Worm (Caenorhabditis elegans): Measurements from ENCODE around the gene T23B12.5.

Gene T23B12.5

ce11 chrV:8437358-8437757 lies 10.5 kb downstream of the T23B12.5 start:
- TF ChIP-seq elt-1 (tag; optimal IDR thresholded peaks at IDR 0.05) (peak; percentile 49), unc-62 (GFP tag; optimal IDR thresholded peaks at IDR 0.05) (peak; percentile 12), ceh-16 (tag; optimal IDR thresholded peaks at IDR 0.05) (no peak)

DNA sequence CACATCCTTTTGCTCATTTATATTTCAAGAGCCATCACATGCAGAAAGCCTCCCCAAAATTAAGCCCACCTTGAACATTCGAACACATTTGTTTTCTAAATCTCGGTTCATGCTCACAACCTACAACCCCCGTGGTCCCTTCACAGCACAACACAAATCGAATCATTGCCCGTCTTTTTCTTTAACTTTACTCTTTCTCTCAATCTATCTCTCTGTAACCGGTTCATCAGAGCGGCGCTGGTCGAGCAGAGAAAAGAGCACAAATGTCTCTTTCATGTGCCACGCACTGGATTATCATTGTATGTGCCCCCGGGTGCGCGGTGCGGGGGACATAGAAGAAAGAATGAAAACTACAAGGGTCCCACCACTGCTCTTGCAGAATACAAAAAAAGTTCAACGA lies 12.5 kb downstream of the T23B12.5 start:
- TF ChIP-seq fkh-10 (GFP tag; optimal IDR thresholded peaks at IDR 0.05) (peak; percentile 25), nhr-77 (tag; optimal IDR thresholded peaks at IDR 0.05) (no peak)

- peak; percentile 23 for TF ChIP-seq nhr-25 (tag; optimal IDR thresholded peaks at IDR 0.05)
- no peak for TF ChIP-seq elt-3 (tag; optimal IDR thresholded peaks at IDR 0.05)
- TF ChIP-seq nhr-23 (tag; optimal IDR thresholded peaks at IDR 0.05) = peak; percentile 1
- TF ChIP-seq nhr-77 (tag; optimal IDR thresholded peaks at IDR 0.05) = no peak
- TF ChIP-seq elt-2 (tag; optimal IDR thresholded peaks at IDR 0.05) = peak; percentile 83
- peak; percentile 69 for TF ChIP-seq pha-4 (tag; optimal IDR thresholded peaks at IDR 0.05)
- peak; percentile 50 for TF ChIP-seq pqm-1 (tag; optimal IDR thresholded peaks at IDR 0.05)
Observed at ce11 chrV:8434400-8434827, 13.4 kb downstream of the T23B12.5 start.

- TF ChIP-seq nfya-1 (tag; optimal IDR thresholded peaks at IDR 0.05; ENCODE audit: insufficient read depth) (peak; percentile 44), egl-5 (tag; optimal IDR thresholded peaks at IDR 0.05) (peak; percentile 54), hmg-11 (tag; optimal IDR thresholded peaks at IDR 0.05) (peak; percentile 54), elt-3 (tag; optimal IDR thresholded peaks at IDR 0.05) (no peak)
Observed at ce11 chrV:8428585-8429414, 19.0 kb downstream of the T23B12.5 start.

- TF ChIP-seq skn-1 (tag; optimal IDR thresholded peaks at IDR 0.05) (no peak), tbx-2 (tag; optimal IDR thresholded peaks at IDR 0.05) (no peak), ceh-9 (tag; optimal IDR thresholded peaks at IDR 0.05) (no peak), unc-62 (GFP tag; optimal IDR thresholded peaks at IDR 0.05) (no peak), eor-1 (tag; optimal IDR thresholded peaks at IDR 0.05) (no peak), nhr-67 (tag; optimal IDR thresholded peaks at IDR 0.05) (no peak), zag-1 (tag; optimal IDR thresholded peaks at IDR 0.05) (no peak), nhr-12 (tag; optimal IDR thresholded peaks at IDR 0.05) (no peak), mml-1 (tag; optimal IDR thresholded peaks at IDR 0.05) (no peak), hmg-11 (tag; optimal IDR thresholded peaks at IDR 0.05) (no peak), aly-2 (tag; optimal IDR thresholded peaks at IDR 0.05) (no peak), ama-1 (optimal IDR thresholded peaks at IDR 0.05) (no peak), snpc-4 (tag; optimal IDR thresholded peaks at IDR 0.05) (no peak), nhr-25 (tag; optimal IDR thresholded peaks at IDR 0.05) (peak; percentile 3), ceh-82 (tag; optimal IDR thresholded peaks at IDR 0.05) (no peak), daf-12 (tag; optimal IDR thresholded peaks at IDR 0.05) (no peak), nhr-43 (tag; optimal IDR thresholded peaks at IDR 0.05; ENCODE audit: poor library complexity, severe bottlenecking) (peak; percentile 55), pha-4 (tag; optimal IDR thresholded peaks at IDR 0.05) (no peak), R02D3.7 (tag; optimal IDR thresholded peaks at IDR 0.05) (no peak), sea-2 (GFP tag; optimal IDR thresholded peaks at IDR 0.05) (no peak), fkh-2 (tag; optimal IDR thresholded peaks at IDR 0.05) (no peak), elt-1 (tag; optimal IDR thresholded peaks at IDR 0.05) (no peak), nhr-77 (tag; optimal IDR thresholded peaks at IDR 0.05) (no peak), ceh-16 (tag; optimal IDR thresholded peaks at IDR 0.05) (no peak), nhr-76 (tag; optimal IDR thresholded peaks at IDR 0.05) (no peak), nfya-1 (tag; optimal IDR thresholded peaks at IDR 0.05; ENCODE audit: insufficient read depth) (no peak), ztf-4 (tag; optimal IDR thresholded peaks at IDR 0.05) (no peak), nhr-28 (tag; optimal IDR thresholded peaks at IDR 0.05) (no peak), pqm-1 (tag; optimal IDR thresholded peaks at IDR 0.05) (peak; percentile 23), nhr-23 (tag; optimal IDR thresholded peaks at IDR 0.05) (peak; percentile 37), nhr-11 (tag; optimal IDR thresholded peaks at IDR 0.05) (no peak), ZK546.5 (tag; optimal IDR thresholded peaks at IDR 0.05) (no peak), egl-27 (tag; optimal IDR thresholded peaks at IDR 0.05) (no peak), lin-15B (tag; optimal IDR thresholded peaks at IDR 0.05) (no peak), elt-3 (tag; optimal IDR thresholded peaks at IDR 0.05) (no peak), ceh-28 (tag; optimal IDR thresholded peaks at IDR 0.05) (no peak), ztf-11 (tag; optimal IDR thresholded peaks at IDR 0.05) (no peak), lin-39 (tag; optimal IDR thresholded peaks at IDR 0.05) (no peak), nhr-237 (tag; optimal IDR thresholded peaks at IDR 0.05) (no peak)
Observed at ce11 chrV:8426741-8427457, 20.9 kb downstream of the T23B12.5 start.
